Fruit fly (Drosophila melanogaster): Measurements from ENCODE around the gene Elys.

The Elys gene

dm6 chrX:19663196-19663858 lies 11.2 kb downstream of the Elys start (continued):
- no peak; the same call in 1 of the 2 replicates for TF ChIP-seq slbo (GFP tag; IDR thresholded peaks at IDR 0.05)
- TF ChIP-seq org-1 (GFP tag; optimal IDR thresholded peaks at IDR 0.05): peak; percentile 51
- TF ChIP-seq Poxn (GFP tag; IDR thresholded peaks at IDR 0.05): no peak
- TF ChIP-seq CG42726 (GFP tag; IDR thresholded peaks at IDR 0.05; ENCODE audit: partially characterized antibody): no peak
- no peak for TF ChIP-seq kay (GFP tag; optimal IDR thresholded peaks at IDR 0.05)
- TF ChIP-seq CG11696 (GFP tag; IDR thresholded peaks at IDR 0.05): no peak
- peak; percentile 67 for TF ChIP-seq CG12659 (GFP tag; optimal IDR thresholded peaks at IDR 0.05)
- no peak for TF ChIP-seq CG32772 (GFP tag; IDR thresholded peaks at IDR 0.05)
- no peak for TF ChIP-seq Vsx1 (GFP tag; optimal IDR thresholded peaks at IDR 0.05)
- no peak for TF ChIP-seq CG10431 (GFP tag; optimal IDR thresholded peaks at IDR 0.05)
- TF ChIP-seq slp2 (GFP tag; optimal IDR thresholded peaks at IDR 0.05): no peak
- no peak for TF ChIP-seq Doc2 (GFP tag; IDR thresholded peaks at IDR 0.05)
- peak; percentile 41 for TF ChIP-seq zfh2 (GFP tag; optimal IDR thresholded peaks at IDR 0.05)
- TF ChIP-seq ewg (GFP tag; optimal IDR thresholded peaks at IDR 0.05): peak; percentile 19
- TF ChIP-seq dysf (GFP tag; IDR thresholded peaks at IDR 0.05): peak; percentile 37; the same call in 1 of the 3 replicates
- TF ChIP-seq peb (GFP tag; IDR thresholded peaks at IDR 0.05): no peak
- no peak for TF ChIP-seq CG7963 (GFP tag; IDR thresholded peaks at IDR 0.05; ENCODE audit: partially characterized antibody)
- TF ChIP-seq ato (GFP tag; IDR thresholded peaks at IDR 0.05; ENCODE audit: partially characterized antibody): no peak
- no peak for TF ChIP-seq CG13894 (tag; optimal IDR thresholded peaks at IDR 0.05)
- no peak for TF ChIP-seq run (tag; optimal IDR thresholded peaks at IDR 0.05)
- no peak for TF ChIP-seq Lhr (GFP tag; optimal IDR thresholded peaks at IDR 0.05)
- peak; percentile 45 for TF ChIP-seq CG10147 (GFP tag; optimal IDR thresholded peaks at IDR 0.05)
- TF ChIP-seq klu (GFP tag; IDR thresholded peaks at IDR 0.05): no peak
- TF ChIP-seq CG17568 (GFP tag; optimal IDR thresholded peaks at IDR 0.05): no peak
- no peak for TF ChIP-seq CG17912 (GFP tag; optimal IDR thresholded peaks at IDR 0.05)
- TF ChIP-seq Kr (GFP tag; optimal IDR thresholded peaks at IDR 0.05): no peak
- no peak for TF ChIP-seq CkIIα-i1 (GFP tag; IDR thresholded peaks at IDR 0.05)
- no peak for TF ChIP-seq sima (GFP tag; optimal IDR thresholded peaks at IDR 0.05)
- peak; percentile 67 for TF ChIP-seq CG13775 (GFP tag; optimal IDR thresholded peaks at IDR 0.05)
- no peak; the same call in 2 of the 3 replicates for TF ChIP-seq CG16813 (GFP tag; IDR thresholded peaks at IDR 0.05; ENCODE audit: partially characterized antibody)
- peak; percentile 62 for TF ChIP-seq CG2120 (GFP tag; optimal IDR thresholded peaks at IDR 0.05)
- TF ChIP-seq ab (GFP tag; optimal IDR thresholded peaks at IDR 0.05): peak; percentile 4
- no peak for TF ChIP-seq Jarid2 (GFP tag; optimal IDR thresholded peaks at IDR 0.05)
- TF ChIP-seq Bteb2 (GFP tag; optimal IDR thresholded peaks at IDR 0.05): peak; percentile 31
- TF ChIP-seq Sry-β (GFP tag; optimal IDR thresholded peaks at IDR 0.05): no peak
- no peak for TF ChIP-seq CG3065 (GFP tag; optimal IDR thresholded peaks at IDR 0.05)
- no peak for TF ChIP-seq CG3163 (GFP tag; optimal IDR thresholded peaks at IDR 0.05)
- no peak for TF ChIP-seq tap (tag; optimal IDR thresholded peaks at IDR 0.05)
- no peak for TF ChIP-seq dm (GFP tag; optimal IDR thresholded peaks at IDR 0.05)
- peak; percentile 48 for TF ChIP-seq CG17829 (tag; optimal IDR thresholded peaks at IDR 0.05)
- TF ChIP-seq usp (GFP tag; optimal IDR thresholded peaks at IDR 0.05): no peak
- no peak for TF ChIP-seq Hr39 (optimal IDR thresholded peaks at IDR 0.05)
- no peak for TF ChIP-seq Eip74EF (GFP tag; optimal IDR thresholded peaks at IDR 0.05)
- TF ChIP-seq H2.0 (GFP tag; IDR thresholded peaks at IDR 0.05): no peak
- TF ChIP-seq Spps (tag; optimal IDR thresholded peaks at IDR 0.05): peak; percentile 37
- no peak for TF ChIP-seq eyg (GFP tag; optimal IDR thresholded peaks at IDR 0.05)
- no peak for TF ChIP-seq NK7.1 (GFP tag; optimal IDR thresholded peaks at IDR 0.05)
- TF ChIP-seq bowl (GFP tag; IDR thresholded peaks at IDR 0.05): no peak
- no peak for TF ChIP-seq dan (GFP tag; IDR thresholded peaks at IDR 0.05)
- no peak for TF ChIP-seq Mes4 (GFP tag; optimal IDR thresholded peaks at IDR 0.05)
- TF ChIP-seq caup (GFP tag; optimal IDR thresholded peaks at IDR 0.05; ENCODE audit: severe bottlenecking): peak; percentile 10

Data from whole organism, embryonic.